Worm (Caenorhabditis elegans) whole organism, midembryonic: ENCODE measurements around the gene F17E9.16.
"Not testable (repeated sequence)": the region's sequence is repeated elsewhere in the genome, so short reads cannot be mapped to it uniquely, and the experiment has no call there.

ENCODE experiments used
- T22C8.4 ChIP-seq: fragments of 200-800 bp; sonication (Bioruptor generic); IDR thresholded peaks from 2 replicates; pipeline ENCODE4 v1.3.6; 2022; ENCODE audit warnings: missing genetic modification characterization, missing compliant biosample characterization
- cog-1 ChIP-seq: sonication (generic microtip); optimal IDR thresholded peaks from 2 replicates; lab custom pipeline; 2016; ENCODE audit warnings: missing genetic modification characterization, missing compliant biosample characterization
- flt-1 ChIP-seq: fragments of 200-800 bp; sonication (Bioruptor generic); IDR thresholded peaks from 2 replicates; pipeline ENCODE4 v1.3.6; 2022; ENCODE audit warnings: missing genetic modification characterization, missing compliant biosample characterization
- klf-2 ChIP-seq: fragments of 200-800 bp; sonication (Bioruptor generic); conservative IDR thresholded peaks from 2 replicates; pipeline ENCODE4 v1.3.6; 2022; ENCODE audit warnings: missing genetic modification reagents, missing genetic modification characterization, missing compliant biosample characterization
- med-1 ChIP-seq: sonication (generic microtip); optimal IDR thresholded peaks from 2 replicates; lab custom pipeline; 2017; ENCODE audit warnings: missing genetic modification characterization, mild to moderate bottlenecking, missing compliant biosample characterization, antibody characterized with exemption, missing genetic modification reagents; ENCODE audit not compliant: insufficient read depth
- ref-1 ChIP-seq: fragments of 200-800 bp; sonication (Bioruptor generic); conservative IDR thresholded peaks from 2 replicates; pipeline ENCODE4 v1.3.6; 2022; ENCODE audit warnings: missing genetic modification reagents, missing genetic modification characterization, missing compliant biosample characterization
- tab-1 ChIP-seq: fragments of 200-800 bp; sonication (Bioruptor generic); IDR thresholded peaks from 2 replicates; pipeline ENCODE4 v1.3.6; 2022; ENCODE audit warnings: missing genetic modification characterization, missing compliant biosample characterization
- ztf-23 ChIP-seq: fragments of 200-800 bp; sonication (Bioruptor generic); IDR thresholded peaks from 2 replicates; pipeline ENCODE4 v1.3.6; 2022; ENCODE audit warnings: missing genetic modification reagents, missing genetic modification characterization, missing compliant biosample characterization
- ztf-29 ChIP-seq: fragments of 200-800 bp; sonication (Bioruptor generic); IDR thresholded peaks from 2 replicates; pipeline ENCODE4 v1.3.6; 2022; ENCODE audit warnings: missing genetic modification reagents, missing genetic modification characterization, missing compliant biosample characterization

F17E9.16 gene

DNA sequence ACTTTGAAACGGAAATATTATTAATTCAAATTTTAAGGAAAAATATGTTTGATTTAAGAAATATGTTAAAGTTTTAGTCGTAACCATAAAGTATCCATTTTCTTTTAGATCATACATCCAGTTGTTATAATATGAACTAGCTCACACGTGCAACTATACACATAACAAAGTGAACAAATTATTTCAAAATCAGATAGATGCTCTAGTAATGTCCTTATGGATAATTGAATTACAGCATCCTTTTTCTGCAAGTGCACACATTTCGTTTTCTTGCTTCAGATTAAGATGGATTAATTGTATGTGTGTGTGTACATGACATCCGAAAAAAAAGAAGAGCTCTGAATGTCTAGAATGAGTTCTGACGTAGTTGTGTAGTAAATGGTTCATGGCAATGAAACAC is 33.5 kb downstream of the F17E9.16 start:
- TF ChIP-seq ztf-29 (GFP tag; lab: Robert Waterston, UW) (no peak), flt-1 (GFP tag; lab: Robert Waterston, UW) (no peak), med-1 (GFP tag; lab: Kevin White, UChicago) (no peak), ztf-23 (GFP tag; lab: Robert Waterston, UW) (no peak), klf-2 (GFP tag; lab: Robert Waterston, UW) (no peak)

DNA sequence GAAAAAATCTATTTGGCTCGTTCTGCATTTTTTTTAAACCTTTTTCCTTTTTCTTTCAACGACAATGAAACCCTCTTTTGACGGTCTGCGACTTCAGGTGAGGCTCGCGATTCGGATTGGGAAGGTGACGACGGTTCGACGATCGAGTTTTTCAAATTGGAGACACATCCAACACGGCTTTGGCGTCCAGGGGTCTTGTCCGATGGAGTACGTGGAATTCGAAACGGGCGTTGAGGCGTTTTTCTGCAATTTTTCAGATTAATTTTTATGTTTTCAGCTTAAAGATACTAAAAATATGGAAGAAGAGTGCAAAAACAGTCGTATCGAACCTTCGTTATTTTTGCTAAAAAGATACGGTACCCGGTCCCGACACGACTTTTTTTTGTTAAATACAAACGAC is 37.0 kb downstream of the F17E9.16 start, which contains the start of gene D2096.10:
D2096.10 (minus strand) TSS at position 101 of the 400 bp plus-strand sequence.
- TF ChIP-seq med-1 (GFP tag; lab: Kevin White, UChicago); flt-1 (GFP tag; lab: Robert Waterston, UW); ref-1 (GFP tag; lab: Robert Waterston, UW): not testable (repeated sequence)

DNA sequence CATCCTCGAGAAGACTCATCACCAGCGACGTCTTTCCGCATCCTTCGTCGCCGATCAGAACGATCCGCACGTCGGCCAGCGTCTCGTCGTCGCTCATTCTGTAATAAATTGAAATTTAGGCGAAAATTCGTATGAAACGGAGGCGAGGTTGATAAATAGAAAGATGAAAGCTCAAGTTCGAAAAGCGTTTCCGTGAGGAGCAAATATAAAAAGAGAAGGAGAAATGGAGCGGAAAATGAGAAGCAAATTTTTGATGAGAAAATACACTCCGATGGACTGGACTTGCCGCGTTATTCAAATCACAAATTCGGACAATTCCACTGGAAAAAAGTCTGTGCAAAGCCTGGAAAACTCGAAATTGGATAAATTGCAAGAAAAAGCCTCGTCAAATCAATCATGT is 42.0 kb downstream of the F17E9.16 start, which contains the start of gene D2096.11:
D2096.11 (minus strand) TSS at position 101 of the 400 bp plus-strand sequence.
- TF ChIP-seq klf-2 (GFP tag; lab: Robert Waterston, UW) (no peak), tab-1 (GFP tag; lab: Robert Waterston, UW) (no peak), ref-1 (GFP tag; lab: Robert Waterston, UW) (no peak), ztf-29 (GFP tag; lab: Robert Waterston, UW) (no peak), med-1 (GFP tag; lab: Kevin White, UChicago) (no peak), flt-1 (GFP tag; lab: Robert Waterston, UW) (no peak), cog-1 (tag; lab: Kevin White, UChicago) (no peak), ztf-23 (GFP tag; lab: Robert Waterston, UW) (no peak), T22C8.4 (GFP tag; lab: Robert Waterston, UW) (no peak)

DNA sequence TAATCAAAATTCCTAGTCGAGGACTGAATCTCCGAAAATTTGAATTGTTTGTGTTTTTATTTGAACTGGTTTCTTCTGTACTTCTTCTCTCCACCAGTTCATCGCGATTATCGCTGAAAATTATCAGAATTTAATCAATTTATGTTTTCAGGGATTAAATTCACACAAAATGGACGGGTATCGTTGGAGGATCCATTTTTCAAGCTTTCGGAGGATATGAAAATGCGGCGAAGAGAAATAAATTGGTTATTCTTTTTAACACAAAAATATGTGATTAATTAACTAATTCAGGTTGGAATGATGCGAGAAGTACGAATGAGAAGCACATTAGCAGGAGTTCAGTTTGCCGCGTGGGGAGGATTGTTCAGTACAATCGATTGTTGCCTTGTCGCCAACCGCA is 44.2 kb downstream of the F17E9.16 start, which contains the start of gene timm-17B.2:
timm-17B.2 (plus strand) TSS at position 301 of the 400 bp plus-strand sequence.
- TF ChIP-seq flt-1 (GFP tag; lab: Robert Waterston, UW) (no peak), cog-1 (tag; lab: Kevin White, UChicago) (no peak), ztf-23 (GFP tag; lab: Robert Waterston, UW) (no peak), ztf-29 (GFP tag; lab: Robert Waterston, UW) (no peak), klf-2 (GFP tag; lab: Robert Waterston, UW) (no peak), tab-1 (GFP tag; lab: Robert Waterston, UW) (no peak), med-1 (GFP tag; lab: Kevin White, UChicago) (no peak), T22C8.4 (GFP tag; lab: Robert Waterston, UW) (no peak), ref-1 (GFP tag; lab: Robert Waterston, UW) (no peak)

DNA sequence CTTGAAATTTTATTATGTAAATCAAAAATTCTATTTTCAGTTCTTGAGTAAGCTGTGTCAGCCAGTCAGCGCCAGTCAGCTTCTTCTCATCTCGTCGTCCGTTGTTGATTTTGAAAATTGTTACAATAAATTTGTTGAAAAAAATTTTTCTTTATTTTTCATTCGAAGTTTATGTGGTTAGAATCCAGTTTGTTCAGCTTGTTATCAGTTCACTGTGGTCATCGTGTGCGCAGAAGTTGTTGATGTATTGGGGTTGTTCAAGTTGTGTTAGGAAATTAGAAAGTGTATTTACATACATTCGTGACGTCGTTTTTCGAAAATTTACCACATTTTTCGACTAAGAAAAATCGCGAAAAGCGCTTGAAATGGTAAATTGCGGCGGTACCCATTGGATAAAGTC is 45.7 kb downstream of the F17E9.16 start:
- TF ChIP-seq T22C8.4 (GFP tag; lab: Robert Waterston, UW) (no peak), tab-1 (GFP tag; lab: Robert Waterston, UW) (no peak), flt-1 (GFP tag; lab: Robert Waterston, UW) (no peak), ref-1 (GFP tag; lab: Robert Waterston, UW) (no peak), med-1 (GFP tag; lab: Kevin White, UChicago) (no peak), ztf-29 (GFP tag; lab: Robert Waterston, UW) (no peak), klf-2 (GFP tag; lab: Robert Waterston, UW) (no peak), cog-1 (tag; lab: Kevin White, UChicago) (no peak), ztf-23 (GFP tag; lab: Robert Waterston, UW) (no peak)
